Worm (Caenorhabditis elegans) whole organism, L1 larva: ENCODE results near the gene F10C1.23.
A peak's percentile ranks its signal among the peaks of the same experiment; 100 is the strongest.

Experiments used
- ceh-63 ChIP-seq: fragments of 200-800 bp; sonication (Bioruptor generic); optimal IDR thresholded peaks from 2 replicates; lab custom pipeline; 2018; ENCODE audit warnings: mild to moderate bottlenecking, missing genetic modification characterization, missing compliant biosample characterization
- egl-13 ChIP-seq: sonication (generic microtip); optimal IDR thresholded peaks from 2 replicates; lab custom pipeline; 2016; ENCODE audit warnings: missing genotype, missing genetic modification reagents, missing genetic modification characterization, missing compliant biosample characterization
- fkh-10 ChIP-seq: sonication (generic microtip); optimal IDR thresholded peaks from 2 replicates; lab custom pipeline; 2017; ENCODE audit warnings: missing biosample characterization, missing genetic modification reagents, missing genetic modification characterization
- nhr-237 ChIP-seq: fragments of 150-350 bp; optimal IDR thresholded peaks from 2 replicates; lab custom pipeline; 2014; ENCODE audit warnings: missing biosample characterization, missing genetic modification characterization
- pax-3 ChIP-seq: fragments of 200-800 bp; sonication (Bioruptor generic); optimal IDR thresholded peaks from 2 replicates; lab custom pipeline; 2018; ENCODE audit warnings: mild to moderate bottlenecking, missing genetic modification characterization, moderate library complexity, missing compliant biosample characterization
- pqm-1 ChIP-seq: sonication (generic microtip); optimal IDR thresholded peaks from 3 replicates; lab custom pipeline; 2017; ENCODE audit warnings: missing biosample characterization, missing genetic modification characterization
- sptf-1 ChIP-seq: fragments of 150-350 bp; optimal IDR thresholded peaks from 2 replicates; lab custom pipeline; 2014; ENCODE audit warnings: missing biosample characterization, missing genetic modification characterization
- unc-30 ChIP-seq: sonication (generic microtip); optimal IDR thresholded peaks from 2 replicates; lab custom pipeline; 2017; ENCODE audit warnings: missing biosample characterization, missing genetic modification characterization

- no peak for TF ChIP-seq pqm-1 (tag; lab: Kevin White, UChicago)
- no peak for TF ChIP-seq fkh-10 (GFP tag; lab: Kevin White, UChicago)
- TF ChIP-seq pax-3 (tag; lab: Kevin White, UChicago) = peak; percentile 19
- no peak for TF ChIP-seq ceh-63
- TF ChIP-seq unc-30 = no peak
- TF ChIP-seq egl-13 (tag; lab: Kevin White, UChicago) = peak; percentile 44
- no peak for TF ChIP-seq sptf-1
- TF ChIP-seq nhr-237 = no peak
Measured at ce11 chrII:5781935-5782921, 24.4 kb downstream of the F10C1.23 start, which contains the start of gene K05F1.6.
